Fruit fly (Drosophila melanogaster) whole organism, adult: ENCODE data around the gene CG8191.

ENCODE experiments used
- CG11617 ChIP-seq: fragments of 200-800 bp; sonication (Bioruptor generic); optimal IDR thresholded peaks from 2 replicates; lab custom pipeline; 2017; ENCODE audit warnings: mild to moderate bottlenecking, missing biosample characterization, missing genetic modification reagents, missing genetic modification characterization
- CG12768 ChIP-seq: fragments of 200-800 bp; sonication (Bioruptor generic); optimal IDR thresholded peaks from 2 replicates; lab custom pipeline; 2017; ENCODE audit warnings: missing biosample characterization, missing genetic modification characterization, mild to moderate bottlenecking, moderate library complexity, missing genetic modification reagents
- CG14711 ChIP-seq: fragments of 200-800 bp; sonication (Bioruptor generic); optimal IDR thresholded peaks from 2 replicates; lab custom pipeline; 2018; ENCODE audit warnings: missing biosample characterization, mild to moderate bottlenecking, missing genetic modification characterization, moderate library complexity
- CG1620 ChIP-seq: fragments of 200-800 bp; sonication (Bioruptor generic); optimal IDR thresholded peaks from 2 replicates; lab custom pipeline; 2016; ENCODE audit warnings: missing biosample characterization, missing genetic modification characterization
- CG33017 ChIP-seq: fragments of 200-800 bp; sonication (Bioruptor generic); optimal IDR thresholded peaks from 2 replicates; lab custom pipeline; 2018; ENCODE audit warnings: missing biosample characterization, mild to moderate bottlenecking, missing genetic modification characterization, moderate library complexity
- CG5204 ChIP-seq: fragments of 200-800 bp; sonication (Bioruptor generic); optimal IDR thresholded peaks from 2 replicates; lab custom pipeline; 2016; ENCODE audit warnings: missing biosample characterization, missing genetic modification characterization
- CG7045 ChIP-seq: fragments of 200-800 bp; sonication (Bioruptor generic); optimal IDR thresholded peaks from 2 replicates; lab custom pipeline; 2017; ENCODE audit warnings: missing biosample characterization, mild to moderate bottlenecking, missing genetic modification characterization
- CG7101 ChIP-seq: fragments of 200-800 bp; sonication (Bioruptor generic); optimal IDR thresholded peaks from 2 replicates; lab custom pipeline; 2018; ENCODE audit warnings: missing biosample characterization, mild to moderate bottlenecking, missing genetic modification characterization, moderate library complexity
- Clk ChIP-seq: fragments of 200-800 bp; sonication (Bioruptor generic); optimal IDR thresholded peaks from 2 replicates; lab custom pipeline; 2017; ENCODE audit warnings: missing biosample characterization, missing genetic modification characterization
- Crg-1 ChIP-seq: fragments of 200-800 bp; sonication (Bioruptor generic); optimal IDR thresholded peaks from 2 replicates; lab custom pipeline; 2016; ENCODE audit warnings: missing biosample characterization, missing genetic modification characterization
- Hr96 ChIP-seq: fragments of 200-800 bp; sonication (Bioruptor generic); optimal IDR thresholded peaks from 2 replicates; lab custom pipeline; 2016; ENCODE audit warnings: missing biosample characterization, missing genetic modification characterization
- Mnt ChIP-seq: fragments of 200-800 bp; sonication (Bioruptor generic); optimal IDR thresholded peaks from 2 replicates; lab custom pipeline; 2016; ENCODE audit warnings: missing biosample characterization, mild to moderate bottlenecking, missing genetic modification characterization
- bab1 ChIP-seq: fragments of 200-800 bp; sonication (Bioruptor generic); optimal IDR thresholded peaks from 3 replicates; lab custom pipeline; 2019; ENCODE audit warnings: missing biosample characterization, mild to moderate bottlenecking, missing genetic modification characterization, moderate library complexity
- cic ChIP-seq: fragments of 200-800 bp; sonication (Bioruptor generic); optimal IDR thresholded peaks from 2 replicates; lab custom pipeline; 2017; ENCODE audit warnings: missing biosample characterization, mild to moderate bottlenecking, missing genetic modification characterization, moderate library complexity
- cnc ChIP-seq, 2 experiments: fragments of >200 bp; optimal IDR thresholded peaks; 2 replicates each; lab custom pipeline; 2017
- kay ChIP-seq: fragments of 200-800 bp; sonication (Bioruptor generic); peaks from one replicate; lab custom pipeline; 2016; ENCODE audit warnings: missing biosample characterization, missing genetic modification characterization, borderline replicate concordance
- ovo ChIP-seq: fragments of 200-800 bp; sonication (Bioruptor generic); optimal IDR thresholded peaks from 2 replicates; lab custom pipeline; 2016; ENCODE audit warnings: missing biosample characterization, missing genetic modification characterization
- pad ChIP-seq: fragments of 200-800 bp; sonication (Bioruptor generic); optimal IDR thresholded peaks from 3 replicates; lab custom pipeline; 2017; ENCODE audit warnings: missing biosample characterization, missing genetic modification characterization, mild to moderate bottlenecking, moderate library complexity, missing genetic modification reagents
- tj ChIP-seq: fragments of 200-800 bp; sonication (Bioruptor generic); optimal IDR thresholded peaks from 3 replicates; lab custom pipeline; 2017; ENCODE audit warnings: missing biosample characterization, mild to moderate bottlenecking, missing genetic modification characterization, moderate library complexity
- toe ChIP-seq: fragments of 200-800 bp; sonication (Bioruptor generic); optimal IDR thresholded peaks from 2 replicates; lab custom pipeline; 2016; ENCODE audit warnings: missing biosample characterization, missing genetic modification characterization

Gene CG8191

dm6 chrX:15761298-15761640 lies 29.3 kb downstream of the CG8191 start:
- peak; percentile 45 for TF ChIP-seq kay (GFP tag; lab: Kevin White, UChicago)
- no peak for TF ChIP-seq ovo (GFP tag; lab: Kevin White, UChicago)
- TF ChIP-seq Mnt (GFP tag; lab: Kevin White, UChicago) = peak; percentile 23
- TF ChIP-seq bab1 (GFP tag; lab: Kevin White, UChicago) = no peak
- TF ChIP-seq CG33017 = no peak
- TF ChIP-seq CG12768 (GFP tag; lab: Kevin White, UChicago) = no peak

- TF ChIP-seq CG33017 (no peak), CG1620 (GFP tag; lab: Kevin White, UChicago) (no peak), kay (GFP tag; lab: Kevin White, UChicago) (no peak), cnc (optimal IDR thresholded peaks at IDR 0.05; lab: Kevin White, UChicago) (no peak), ovo (GFP tag; lab: Kevin White, UChicago) (no peak), Mnt (GFP tag; lab: Kevin White, UChicago) (peak; percentile 92), CG7045 (GFP tag; lab: Kevin White, UChicago) (no peak), pad (GFP tag; lab: Kevin White, UChicago) (no peak), bab1 (GFP tag; lab: Kevin White, UChicago) (peak; percentile 48), toe (GFP tag; lab: Kevin White, UChicago) (no peak), CG7101 (tag; lab: Kevin White, UChicago) (no peak), CG12768 (GFP tag; lab: Kevin White, UChicago) (no peak)
Measured at dm6 chrX:15762723-15763122, 30.7 kb downstream of the CG8191 start, which contains the start of gene Polr3A. TSS of gene Polr3A (plus strand) at chrX:15762956.

dm6 chrX:15766395-15766866 lies 34.5 kb downstream of the CG8191 start, which contains the start of gene CG8952:
TSS of gene CG8952 (minus strand) at chrX:15766445.
- TF ChIP-seq CG7101 (tag; lab: Kevin White, UChicago) (no peak), CG5204 (GFP tag; lab: Kevin White, UChicago) (no peak), Mnt (GFP tag; lab: Kevin White, UChicago) (no peak), CG1620 (GFP tag; lab: Kevin White, UChicago) (no peak), Clk (GFP tag; lab: Kevin White, UChicago) (no peak), cic (GFP tag; lab: Kevin White, UChicago) (no peak), cnc (optimal IDR thresholded peaks at IDR 0.05; lab: Kevin White, UChicago) (no peak), kay (GFP tag; lab: Kevin White, UChicago) (peak; percentile 50), bab1 (GFP tag; lab: Kevin White, UChicago) (no peak)

- no peak for TF ChIP-seq CG12768 (GFP tag; lab: Kevin White, UChicago)
- no peak for TF ChIP-seq toe (GFP tag; lab: Kevin White, UChicago)
- no peak for TF ChIP-seq Crg-1
- no peak for TF ChIP-seq Hr96 (GFP tag; lab: Kevin White, UChicago)
- no peak for TF ChIP-seq pad (GFP tag; lab: Kevin White, UChicago)
- TF ChIP-seq CG1620 (GFP tag; lab: Kevin White, UChicago) = no peak
- no peak for TF ChIP-seq CG5204 (GFP tag; lab: Kevin White, UChicago)
- no peak for TF ChIP-seq CG7045 (GFP tag; lab: Kevin White, UChicago)
- no peak for TF ChIP-seq CG14711 (tag; lab: Kevin White, UChicago)
- TF ChIP-seq CG11617 (GFP tag; lab: Kevin White, UChicago) = no peak
- TF ChIP-seq CG7101 (tag; lab: Kevin White, UChicago) = no peak
- TF ChIP-seq cic (GFP tag; lab: Kevin White, UChicago) = no peak
- no peak for TF ChIP-seq kay (GFP tag; lab: Kevin White, UChicago)
- TF ChIP-seq cnc (optimal IDR thresholded peaks at IDR 0.05; lab: Kevin White, UChicago) = no peak
- TF ChIP-seq Clk (GFP tag; lab: Kevin White, UChicago) = no peak
- TF ChIP-seq tj (GFP tag; lab: Kevin White, UChicago) = no peak
- no peak for TF ChIP-seq CG33017
Measured at dm6 chrX:15769457-15769856, 37.5 kb downstream of the CG8191 start, which contains the start of gene CG33172. TSS of gene CG33172 (plus strand) at chrX:15769664.

dm6 chrX:15772663-15773062 lies 40.7 kb downstream of the CG8191 start, which contains the start of gene CG43672:
TSS of gene CG43672 (plus strand) at chrX:15772963.
- TF ChIP-seq CG12768 (GFP tag; lab: Kevin White, UChicago) (no peak), CG14711 (tag; lab: Kevin White, UChicago) (no peak), ovo (GFP tag; lab: Kevin White, UChicago) (no peak), cnc (optimal IDR thresholded peaks at IDR 0.05; lab: Kevin White, UChicago) (no peak), pad (GFP tag; lab: Kevin White, UChicago) (no peak), tj (GFP tag; lab: Kevin White, UChicago) (no peak), Clk (GFP tag; lab: Kevin White, UChicago) (no peak), CG33017 (no peak), CG7101 (tag; lab: Kevin White, UChicago) (no peak), cic (GFP tag; lab: Kevin White, UChicago) (no peak), CG11617 (GFP tag; lab: Kevin White, UChicago) (no peak), Crg-1 (no peak), bab1 (GFP tag; lab: Kevin White, UChicago) (no peak), Mnt (GFP tag; lab: Kevin White, UChicago) (no peak), toe (GFP tag; lab: Kevin White, UChicago) (no peak), kay (GFP tag; lab: Kevin White, UChicago) (no peak), CG5204 (GFP tag; lab: Kevin White, UChicago) (no peak), CG7045 (GFP tag; lab: Kevin White, UChicago) (no peak)

dm6 chrX:15778846-15779245 lies 46.9 kb downstream of the CG8191 start, which contains the start of gene CG43673:
TSS of gene CG43673 (plus strand) at chrX:15779146.
- TF ChIP-seq Mnt (GFP tag; lab: Kevin White, UChicago) (no peak), CG33017 (no peak), Hr96 (GFP tag; lab: Kevin White, UChicago) (no peak), pad (GFP tag; lab: Kevin White, UChicago) (no peak), kay (GFP tag; lab: Kevin White, UChicago) (no peak), CG11617 (GFP tag; lab: Kevin White, UChicago) (no peak), Crg-1 (no peak)
